Fruit fly (Drosophila melanogaster) whole organism, embryonic: ENCODE data around the gene CG12182.
A peak's percentile ranks its signal among the peaks of the same experiment; 100 is the strongest.

Experiments used
- Abd-B ChIP-seq: fragments of 200-800 bp; sonication (Bioruptor generic); optimal IDR thresholded peaks from 2 replicates; lab custom pipeline; 2018; ENCODE audit warnings: missing biosample characterization, mild to moderate bottlenecking, missing genetic modification characterization, moderate library complexity
- Ada2b ChIP-seq: fragments of 200-800 bp; sonication (Bioruptor generic); IDR thresholded peaks from 2 replicates; pipeline ENCODE4 v1.3.6; 2022; ENCODE audit warnings: missing biosample characterization, missing genetic modification characterization
- BEAF-32 ChIP-seq: fragments of 200-800 bp; sonication (Bioruptor generic); optimal IDR thresholded peaks from 3 replicates; lab custom pipeline; 2017; ENCODE audit warnings: missing biosample characterization, missing genetic modification characterization, mild to moderate bottlenecking, moderate library complexity, missing genetic modification reagents
- Bgb ChIP-seq: fragments of 200-800 bp; sonication (Bioruptor generic); IDR thresholded peaks from 2 replicates; pipeline ENCODE4 v1.3.6; 2022; ENCODE audit warnings: missing biosample characterization, missing genetic modification characterization; ENCODE audit not compliant: partially characterized antibody
- Bteb2 ChIP-seq: fragments of 200-800 bp; sonication (Bioruptor generic); optimal IDR thresholded peaks from 2 replicates; lab custom pipeline; 2016; ENCODE audit warnings: missing biosample characterization, missing genetic modification characterization
- CG11093 ChIP-seq: fragments of 200-800 bp; sonication (Bioruptor generic); IDR thresholded peaks from 3 replicates; pipeline ENCODE4 v1.3.6; 2022; ENCODE audit warnings: missing biosample characterization, missing genetic modification characterization
- CG12219 ChIP-seq: fragments of 200-800 bp; sonication (Bioruptor generic); optimal IDR thresholded peaks from 3 replicates; lab custom pipeline; 2018; ENCODE audit warnings: missing biosample characterization, mild to moderate bottlenecking, missing genetic modification characterization
- CG14710 ChIP-seq: fragments of 200-800 bp; sonication (Bioruptor generic); optimal IDR thresholded peaks from 3 replicates; lab custom pipeline; 2019; ENCODE audit warnings: missing biosample characterization, mild to moderate bottlenecking, missing genetic modification characterization, moderate library complexity
- CG15011 ChIP-seq: fragments of 200-800 bp; sonication (Bioruptor generic); optimal IDR thresholded peaks from 3 replicates; lab custom pipeline; 2018; ENCODE audit warnings: missing biosample characterization, mild to moderate bottlenecking, missing genetic modification characterization
- CG15514 ChIP-seq: fragments of 200-800 bp; sonication (Bioruptor generic); optimal IDR thresholded peaks from 3 replicates; lab custom pipeline; 2017; ENCODE audit warnings: missing biosample characterization, missing genetic modification characterization, mild to moderate bottlenecking, moderate library complexity, missing genetic modification reagents
- CG17186 ChIP-seq: fragments of 200-800 bp; sonication (Bioruptor generic); optimal IDR thresholded peaks from 3 replicates; lab custom pipeline; 2017; ENCODE audit warnings: missing biosample characterization, missing genetic modification reagents, missing genetic modification characterization
- CG18011 ChIP-seq: fragments of 200-800 bp; sonication (Bioruptor generic); optimal IDR thresholded peaks from 2 replicates; lab custom pipeline; 2017; ENCODE audit warnings: missing biosample characterization, missing genetic modification characterization, mild to moderate bottlenecking, moderate library complexity, missing genotype
- CG18599 ChIP-seq: fragments of 200-800 bp; sonication (Bioruptor generic); optimal IDR thresholded peaks from 3 replicates; lab custom pipeline; 2017; ENCODE audit warnings: missing biosample characterization, missing genetic modification characterization, mild to moderate bottlenecking, moderate library complexity, missing genetic modification reagents
- CG30431 ChIP-seq: fragments of 200-800 bp; sonication (Bioruptor generic); optimal IDR thresholded peaks from 2 replicates; lab custom pipeline; 2017; ENCODE audit warnings: missing biosample characterization, missing genetic modification characterization
- CG31441 ChIP-seq: fragments of 200-800 bp; sonication (Bioruptor generic); IDR thresholded peaks from 2 replicates; pipeline ENCODE4 v1.3.6; 2022; ENCODE audit warnings: missing biosample characterization, missing genetic modification characterization
- CG3163 ChIP-seq: fragments of 200-800 bp; sonication (Bioruptor generic); optimal IDR thresholded peaks from 3 replicates; lab custom pipeline; 2016; ENCODE audit warnings: missing biosample characterization, missing genetic modification characterization
- CG6175 ChIP-seq: fragments of 200-800 bp; sonication (Bioruptor generic); IDR thresholded peaks from 3 replicates; pipeline ENCODE4 v1.3.6; 2022; ENCODE audit warnings: missing biosample characterization, missing genetic modification characterization
- CG7987 ChIP-seq: fragments of 200-800 bp; sonication (Bioruptor generic); optimal IDR thresholded peaks from 2 replicates; lab custom pipeline; 2018; ENCODE audit warnings: missing biosample characterization, mild to moderate bottlenecking, missing genetic modification characterization, moderate library complexity
- CG8290 ChIP-seq, 3 experiments: fragments of 200-800 bp; sonication (Bioruptor generic); optimal IDR thresholded peaks; 2 replicates each; lab custom pipeline; 2016 to 2019; ENCODE audit warnings: missing biosample characterization in 3 of 3, missing genetic modification characterization in 3 of 3, mild to moderate bottlenecking in 2 of 3, moderate library complexity in 1 of 3
- CoRest ChIP-seq: fragments of 200-800 bp; sonication (Bioruptor generic); optimal IDR thresholded peaks from 3 replicates; lab custom pipeline; 2018; ENCODE audit warnings: missing biosample characterization, mild to moderate bottlenecking, missing genetic modification characterization, moderate library complexity
- CrebB ChIP-seq: fragments of 200-800 bp; sonication (Bioruptor generic); optimal IDR thresholded peaks from 3 replicates; lab custom pipeline; 2018; ENCODE audit warnings: missing biosample characterization, mild to moderate bottlenecking, missing genetic modification characterization
- Drgx ChIP-seq: fragments of 200-800 bp; sonication (Bioruptor generic); IDR thresholded peaks from 2 replicates; pipeline ENCODE4 v1.3.6; 2022; ENCODE audit warnings: missing biosample characterization, missing genetic modification characterization
- HLHmδ ChIP-seq: fragments of 200-800 bp; sonication (Bioruptor generic); optimal IDR thresholded peaks from 2 replicates; lab custom pipeline; 2018; ENCODE audit warnings: missing biosample characterization, mild to moderate bottlenecking, missing genetic modification characterization, moderate library complexity
- Myb ChIP-seq: fragments of 200-800 bp; sonication (Bioruptor generic); optimal IDR thresholded peaks from 2 replicates; lab custom pipeline; 2016; ENCODE audit warnings: missing biosample characterization, missing genetic modification characterization
- NFAT ChIP-seq: fragments of 200-800 bp; sonication (Bioruptor generic); IDR thresholded peaks from 2 replicates; pipeline ENCODE4 v1.3.6; 2022; ENCODE audit warnings: missing biosample characterization, missing genetic modification characterization
- NK7.1 ChIP-seq: fragments of 200-800 bp; sonication (Bioruptor generic); optimal IDR thresholded peaks from 3 replicates; lab custom pipeline; 2016; ENCODE audit warnings: missing biosample characterization, missing genetic modification characterization
- Nf-YC ChIP-seq: fragments of 200-800 bp; optimal IDR thresholded peaks from 3 replicates; lab custom pipeline; 2019; ENCODE audit warnings: missing biosample characterization, mild to moderate bottlenecking, missing genetic modification characterization, moderate library complexity
- Sin3A ChIP-seq: fragments of >200 bp; optimal IDR thresholded peaks from 2 replicates; lab custom pipeline; 2018
- Six4 ChIP-seq: fragments of 200-800 bp; sonication (Bioruptor generic); optimal IDR thresholded peaks from 2 replicates; lab custom pipeline; 2016; ENCODE audit warnings: missing biosample characterization, missing genetic modification characterization
- Stat92E ChIP-seq, 3 experiments: fragments of >200 bp in 2 of 3; fragments of 200-800 bp in 1 of 3; sonication (Bioruptor generic) in 1 of 3; optimal IDR thresholded peaks; 2 replicates each; lab custom pipeline; 2017 to 2019; ENCODE audit warnings: missing biosample characterization in 3 of 3, missing genetic modification characterization in 3 of 3, mild to moderate bottlenecking in 1 of 3, moderate library complexity in 1 of 3
- Tbp ChIP-seq: fragments of >200 bp; optimal IDR thresholded peaks from 2 replicates; lab custom pipeline; 2018; ENCODE audit warnings: missing biosample characterization, missing genetic modification characterization
- Xbp1 ChIP-seq: fragments of 200-800 bp; sonication (Bioruptor generic); optimal IDR thresholded peaks from 3 replicates; lab custom pipeline; 2016; ENCODE audit warnings: missing biosample characterization, mild to moderate bottlenecking, missing genetic modification characterization
- YL-1 ChIP-seq: fragments of 200-800 bp; sonication (Bioruptor generic); optimal IDR thresholded peaks from 3 replicates; lab custom pipeline; 2017; ENCODE audit warnings: missing biosample characterization, mild to moderate bottlenecking, missing genetic modification characterization
- bab2 ChIP-seq: fragments of 200-800 bp; sonication (Bioruptor generic); optimal IDR thresholded peaks from 2 replicates; lab custom pipeline; 2016; ENCODE audit warnings: missing biosample characterization, missing genetic modification characterization
- bbx ChIP-seq: fragments of 200-800 bp; sonication (Bioruptor generic); IDR thresholded peaks from 2 replicates; pipeline ENCODE4 v1.3.6; 2022; ENCODE audit warnings: missing biosample characterization, missing genetic modification characterization; ENCODE audit not compliant: partially characterized antibody
- btn ChIP-seq: fragments of 200-800 bp; sonication (Bioruptor generic); optimal IDR thresholded peaks from 2 replicates; lab custom pipeline; 2016; ENCODE audit warnings: missing biosample characterization, missing genetic modification characterization
- cas ChIP-seq: fragments of 200-800 bp; sonication (Bioruptor generic); IDR thresholded peaks from 2 replicates; pipeline ENCODE4 v1.3.6; 2022; ENCODE audit warnings: missing biosample characterization, missing genetic modification characterization
- ewg ChIP-seq: fragments of 200-800 bp; sonication (Bioruptor generic); optimal IDR thresholded peaks from 3 replicates; lab custom pipeline; 2017; ENCODE audit warnings: mild to moderate bottlenecking, missing biosample characterization, missing genetic modification reagents, missing genetic modification characterization
- hb ChIP-seq: fragments of 200-800 bp; sonication (Bioruptor generic); IDR thresholded peaks from 3 replicates; pipeline ENCODE4 v1.3.6; 2022; ENCODE audit warnings: missing biosample characterization, missing genetic modification characterization; ENCODE audit not compliant: partially characterized antibody
- inv ChIP-seq: fragments of 200-800 bp; sonication (Bioruptor generic); IDR thresholded peaks from 2 replicates; pipeline ENCODE4 v1.3.6; 2022; ENCODE audit warnings: missing biosample characterization, missing genetic modification characterization; ENCODE audit not compliant: partially characterized antibody
- pzg ChIP-seq: fragments of 200-800 bp; sonication (Bioruptor generic); optimal IDR thresholded peaks from 3 replicates; lab custom pipeline; 2018; ENCODE audit warnings: missing biosample characterization, mild to moderate bottlenecking, missing genetic modification characterization, moderate library complexity
- ro ChIP-seq: fragments of 200-800 bp; sonication (Bioruptor generic); IDR thresholded peaks from 2 replicates; pipeline ENCODE4 v1.3.6; 2022; ENCODE audit warnings: missing biosample characterization, missing genetic modification characterization
- row ChIP-seq: fragments of 200-800 bp; sonication (Bioruptor generic); IDR thresholded peaks from 3 replicates; pipeline ENCODE4 v1.3.6; 2022; ENCODE audit warnings: missing biosample characterization, missing genetic modification characterization
- slbo ChIP-seq: fragments of 200-800 bp; sonication (Bioruptor generic); IDR thresholded peaks from 2 replicates; pipeline ENCODE4 v1.3.6; 2022; ENCODE audit warnings: missing biosample characterization, missing genetic modification characterization
- sna ChIP-seq: fragments of 200-800 bp; sonication (Bioruptor generic); IDR thresholded peaks from 2 replicates; pipeline ENCODE4 v1.3.6; 2022; ENCODE audit warnings: missing biosample characterization, missing genetic modification characterization; ENCODE audit not compliant: partially characterized antibody
- tio ChIP-seq: fragments of 200-800 bp; sonication (Bioruptor generic); optimal IDR thresholded peaks from 2 replicates; lab custom pipeline; 2017; ENCODE audit warnings: missing biosample characterization, missing genetic modification characterization, inconsistent platforms
- twi ChIP-seq: fragments of 200-800 bp; optimal IDR thresholded peaks from 2 replicates; lab custom pipeline; 2019; ENCODE audit warnings: missing biosample characterization, mild to moderate bottlenecking, missing genetic modification characterization, moderate library complexity
- vnd ChIP-seq: fragments of 200-800 bp; sonication (Bioruptor generic); IDR thresholded peaks from 3 replicates; pipeline ENCODE4 v1.3.6; 2022; ENCODE audit warnings: missing biosample characterization, missing genetic modification characterization; ENCODE audit not compliant: partially characterized antibody

Gene CG12182

DNA sequence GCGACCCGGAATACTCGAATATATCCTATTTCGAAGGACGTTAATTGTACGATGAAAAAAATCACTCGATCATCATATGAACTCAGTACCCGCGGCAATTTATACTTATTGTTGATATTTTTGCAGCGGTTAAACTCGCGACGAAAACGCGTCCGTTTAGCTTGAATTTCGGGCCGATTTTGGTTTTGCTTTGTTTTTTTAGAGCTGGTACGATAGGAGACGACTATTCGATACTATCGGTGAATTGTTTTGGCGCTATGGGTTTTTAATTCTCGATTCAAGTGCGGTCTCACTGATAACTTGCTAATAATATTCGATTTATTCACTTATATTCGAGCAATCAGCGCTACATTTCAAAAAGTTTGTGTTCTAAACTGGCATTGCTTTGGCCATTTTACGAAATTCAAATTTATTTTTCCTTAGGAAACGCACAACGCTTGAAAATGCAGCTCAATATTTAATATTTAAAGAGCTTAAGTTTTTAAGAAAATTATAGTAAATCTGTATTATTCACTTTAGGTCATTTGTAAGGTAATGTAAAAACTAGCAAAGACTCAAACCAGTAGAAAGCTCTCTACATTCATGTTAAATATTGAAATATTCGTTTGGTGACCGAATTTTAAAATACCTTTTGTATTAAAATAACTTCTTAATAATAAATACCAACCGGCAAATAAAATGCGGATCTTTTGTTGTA is 45.1 kb downstream of the CG12182 start, which contains the start of gene Spn (continued):
- TF ChIP-seq Xbp1 (GFP tag; lab: Kevin White, UChicago) (peak; percentile 10), NK7.1 (GFP tag; lab: Kevin White, UChicago) (no peak), ewg (peak; percentile 21), ro (GFP tag; lab: Robert Waterston, UW) (no peak), Drgx (peak; percentile 61), bbx (peak; percentile 99), CG6175 (no peak), CG15011 (no peak), Myb (peak; percentile 75), CG31441 (GFP tag; lab: Robert Waterston, UW) (no peak), CG8290 (GFP tag; optimal IDR thresholded peaks at IDR 0.05; lab: Kevin White, UChicago) (no peak), CG8290 (tag; optimal IDR thresholded peaks at IDR 0.05; lab: Kevin White, UChicago) (no peak), CG11093 (GFP tag; lab: Robert Waterston, UW) (no peak), tio (GFP tag; lab: Kevin White, UChicago) (no peak), CG3163 (GFP tag; lab: Kevin White, UChicago) (no peak), Sin3A (lab: Kevin White, UChicago) (peak; percentile 57), inv (GFP tag; lab: Robert Waterston, UW) (peak; percentile 97), BEAF-32 (GFP tag; lab: Kevin White, UChicago) (peak; percentile 99), CG7987 (peak; percentile 66), CG15514 (GFP tag; lab: Kevin White, UChicago) (peak; percentile 74), Bteb2 (GFP tag; lab: Kevin White, UChicago) (no peak), CG12219 (GFP tag; lab: Kevin White, UChicago) (no peak), Stat92E (GFP tag; optimal IDR thresholded peaks at IDR 0.05; lab: Kevin White, UChicago) (peak in 1 of 3 experiments; percentile 81), cas (0 out of 2 replicates have a peak, but pooled peaks have one; percentile 28), twi (tag; lab: Kevin White, UChicago) (no peak), Ada2b (GFP tag; lab: Robert Waterston, UW) (no peak), CG18011 (GFP tag; lab: Kevin White, UChicago) (no peak), NFAT (GFP tag; lab: Robert Waterston, UW) (peak; percentile 40; the same call in 1 of the 2 replicates), CG14710 (tag; lab: Kevin White, UChicago) (peak; percentile 77), Nf-YC (no peak), btn (GFP tag; lab: Kevin White, UChicago) (no peak), sna (GFP tag; lab: Robert Waterston, UW) (peak; percentile 98), CG18599 (GFP tag; lab: Kevin White, UChicago) (peak; percentile 33), Abd-B (GFP tag; lab: Kevin White, UChicago) (no peak), YL-1 (peak; percentile 3), Tbp (GFP tag; lab: Kevin White, UChicago) (no peak), Six4 (GFP tag; lab: Kevin White, UChicago) (no peak), row (GFP tag; lab: Robert Waterston, UW) (peak; percentile 72; the same call in 1 of the 3 replicates), CG17186 (GFP tag; lab: Kevin White, UChicago) (peak; percentile 39), vnd (peak; percentile 96), bab2 (no peak), HLHmδ (GFP tag; lab: Kevin White, UChicago) (no peak), pzg (GFP tag; lab: Kevin White, UChicago) (peak; percentile 94), slbo (GFP tag; lab: Robert Waterston, UW) (peak; percentile 53; the same call in 1 of the 2 replicates), CoRest (tag; lab: Kevin White, UChicago) (no peak), CG30431 (GFP tag; lab: Kevin White, UChicago) (no peak), Bgb (peak; percentile 99), hb (peak; percentile 96), CrebB (tag; lab: Kevin White, UChicago) (no peak)
